Worm (Caenorhabditis elegans): ENCODE data around the gene nrde-1.

ce11 chrIII:3672839-3673238 lies 40.4 kb upstream of the nrde-1 start:
- TF ChIP-seq nhr-85 (tag) (peak; percentile 78), lin-35 (GFP tag; optimal IDR thresholded peaks at IDR 0.05) (peak; percentile 17 to 30), nhr-71 (tag; optimal IDR thresholded peaks at IDR 0.05) (peak; percentile 41), pqm-1 (tag; optimal IDR thresholded peaks at IDR 0.05) (no peak)
